Fruit fly (Drosophila melanogaster) whole organism, wandering third instar larva: ENCODE results near the gene CG32815.

Experiments
- Dfd ChIP-seq: fragments of >200 bp; optimal IDR thresholded peaks from 2 replicates; lab custom pipeline; 2017; ENCODE audit warnings: missing biosample characterization, missing genetic modification characterization
- GATAd ChIP-seq: sonication (Bioruptor generic); optimal IDR thresholded peaks from 2 replicates; lab custom pipeline; 2016; ENCODE audit warnings: missing biosample characterization, missing genetic modification characterization
- Jra ChIP-seq: sonication (Bioruptor generic); optimal IDR thresholded peaks from 2 replicates; lab custom pipeline; 2016; ENCODE audit warnings: missing biosample characterization, missing genetic modification characterization
- N ChIP-seq: fragments of >200 bp; optimal IDR thresholded peaks from 2 replicates; lab custom pipeline; 2018; ENCODE audit warnings: missing biosample characterization, missing external identifiers, missing genetic modification characterization
- OdsH ChIP-seq: fragments of 200-800 bp; sonication (Bioruptor generic); optimal IDR thresholded peaks from 2 replicates; lab custom pipeline; 2016; ENCODE audit warnings: missing biosample characterization, mild to moderate bottlenecking, missing genetic modification characterization
- Sp1 ChIP-seq: fragments of 200-800 bp; sonication (Bioruptor generic); optimal IDR thresholded peaks from 3 replicates; lab custom pipeline; 2019; ENCODE audit warnings: missing biosample characterization, mild to moderate bottlenecking, missing genetic modification characterization, moderate library complexity
- br ChIP-seq: fragments of 200-800 bp; sonication (Bioruptor generic); optimal IDR thresholded peaks from 2 replicates; lab custom pipeline; 2016; ENCODE audit warnings: missing biosample characterization, missing genetic modification characterization
- fru ChIP-seq: fragments of 200-800 bp; sonication (Bioruptor generic); optimal IDR thresholded peaks from 3 replicates; lab custom pipeline; 2016; ENCODE audit warnings: missing biosample characterization, mild to moderate bottlenecking, missing genetic modification characterization
- pan ChIP-seq: fragments of >200 bp; optimal IDR thresholded peaks from 2 replicates; lab custom pipeline; 2017
- psq ChIP-seq: fragments of 200-800 bp; sonication (Bioruptor generic); optimal IDR thresholded peaks from 3 replicates; lab custom pipeline; 2017; ENCODE audit warnings: missing biosample characterization, mild to moderate bottlenecking, missing genetic modification characterization, moderate library complexity
- rgr ChIP-seq: fragments of 200-800 bp; sonication (Bioruptor generic); optimal IDR thresholded peaks from 3 replicates; lab custom pipeline; 2016; ENCODE audit warnings: missing biosample characterization, mild to moderate bottlenecking, missing genetic modification characterization
- sage ChIP-seq: fragments of 200-800 bp; sonication (Bioruptor generic); optimal IDR thresholded peaks from 2 replicates; lab custom pipeline; 2016; ENCODE audit warnings: missing biosample characterization, mild to moderate bottlenecking, missing genetic modification characterization
- usp ChIP-seq: fragments of >200 bp; optimal IDR thresholded peaks from 2 replicates; lab custom pipeline; 2017; ENCODE audit warnings: missing biosample characterization, missing genetic modification characterization

DNA sequence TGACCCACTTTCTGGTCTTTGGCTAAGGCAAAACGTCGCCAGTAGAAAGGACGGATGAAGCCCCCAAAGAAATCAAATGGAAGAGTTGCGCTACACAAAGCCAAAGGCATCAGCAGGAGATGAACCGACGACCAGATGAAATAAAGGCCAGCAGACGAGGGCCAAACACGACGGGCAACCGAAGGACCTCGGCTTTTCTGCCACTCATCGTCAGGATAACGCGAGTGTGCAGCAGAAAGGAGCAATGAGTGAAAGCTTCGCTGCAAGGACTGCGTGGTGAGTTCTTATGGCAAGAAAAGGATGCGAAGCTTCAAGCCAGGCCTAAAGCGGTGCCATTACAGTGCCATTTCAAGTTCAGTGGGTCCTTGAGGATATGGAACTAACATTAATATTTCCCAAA, 53.6 kb downstream of the CG32815 start:
- no peak for TF ChIP-seq Dfd (GFP tag; lab: Kevin White, UChicago)
- TF ChIP-seq OdsH, result no peak
- no peak for TF ChIP-seq usp
- TF ChIP-seq fru (GFP tag; lab: Kevin White, UChicago), result no peak
- TF ChIP-seq N (GFP tag; lab: Kevin White, UChicago), result no peak
- TF ChIP-seq rgr (GFP tag; lab: Kevin White, UChicago), result no peak
- TF ChIP-seq pan, result no peak
- TF ChIP-seq Jra (GFP tag; lab: Kevin White, UChicago), result no peak
- TF ChIP-seq psq (GFP tag; lab: Kevin White, UChicago), result no peak
- no peak for TF ChIP-seq Sp1
- no peak for TF ChIP-seq sage
- TF ChIP-seq GATAd, result no peak
- no peak for TF ChIP-seq br (GFP tag; lab: Kevin White, UChicago)
